Fruit fly (Drosophila melanogaster): Measurements from ENCODE around the gene Spec2.

DNA sequence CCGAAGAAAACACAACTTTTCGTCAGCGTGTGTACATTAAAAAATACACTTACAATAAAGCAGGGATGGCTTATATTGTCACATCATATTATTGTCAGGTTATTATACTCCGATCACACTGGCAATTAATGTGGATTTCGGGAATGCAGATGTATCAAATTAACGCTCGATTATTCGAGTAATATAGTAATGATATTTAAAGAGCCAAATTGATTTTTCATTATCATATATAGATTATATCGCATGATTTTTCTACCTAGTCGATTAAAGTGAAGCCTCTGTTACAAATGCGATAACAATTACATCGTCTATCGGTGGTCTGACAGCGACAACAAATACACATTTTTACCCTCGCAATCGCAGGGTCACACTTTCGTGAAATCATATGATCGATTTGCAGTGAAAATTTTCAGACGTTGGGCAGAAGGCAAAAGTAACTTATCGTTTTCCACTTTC, 32.5 kb downstream of the Spec2 start, which contains the start of the genes noi and Vha26:
- TF ChIP-seq Sin3A (optimal IDR thresholded peaks at IDR 0.05): no peak
- no peak for TF ChIP-seq psq (optimal IDR thresholded peaks at IDR 0.05)
- TF ChIP-seq Myc (optimal IDR thresholded peaks at IDR 0.05): no peak
- no peak for TF ChIP-seq insv (optimal IDR thresholded peaks at IDR 0.05)
- no peak for TF ChIP-seq h (optimal IDR thresholded peaks at IDR 0.05)
- TF ChIP-seq ttk (optimal IDR thresholded peaks at IDR 0.05): no peak

Measured in Kc167 (cell line).